Fruit fly (Drosophila melanogaster): ENCODE results near the gene Hmgcr.

Hmgcr gene

DNA sequence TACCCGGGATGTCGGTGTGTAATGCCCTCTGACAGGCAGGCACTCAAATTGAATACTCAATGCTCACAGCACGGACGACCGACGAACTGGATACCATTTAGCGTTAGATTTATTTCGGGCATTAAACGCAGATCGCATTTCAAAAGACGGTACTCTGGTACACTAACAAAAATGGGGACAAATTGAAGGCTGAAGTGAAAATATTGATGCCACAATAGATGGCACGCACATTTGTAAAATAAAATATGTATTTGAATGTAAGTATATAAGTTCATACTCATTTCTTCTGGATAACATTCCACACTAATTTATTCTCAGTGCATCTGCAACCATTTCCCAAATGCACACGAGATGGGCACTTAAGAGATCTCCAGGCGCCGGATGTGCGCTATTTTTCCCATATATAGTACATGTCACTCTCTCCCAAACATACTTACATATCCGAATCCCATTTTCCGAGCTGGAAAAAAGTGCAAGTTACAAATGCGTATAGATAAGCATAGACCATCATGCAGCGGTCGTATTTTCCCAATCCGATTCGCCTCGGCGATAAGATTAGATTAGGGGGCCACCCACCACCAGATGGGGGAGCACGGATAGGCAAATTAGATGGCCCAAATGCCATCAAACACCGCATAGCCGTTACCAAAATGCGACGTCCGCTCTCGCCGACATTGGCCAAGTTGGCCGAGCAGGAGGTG, 23.5 kb upstream of the Hmgcr start, which contains the start of gene CG10301 (continued):
- TF ChIP-seq oc (tag; optimal IDR thresholded peaks at IDR 0.05) (peak; percentile 52), mld (GFP tag; IDR thresholded peaks at IDR 0.05; ENCODE audit: partially characterized antibody) (no peak), HLH54F (GFP tag; optimal IDR thresholded peaks at IDR 0.05) (no peak), Bgb (GFP tag; IDR thresholded peaks at IDR 0.05; ENCODE audit: partially characterized antibody) (no peak), CG2199 (GFP tag; IDR thresholded peaks at IDR 0.05) (no peak), E2f2 (GFP tag; IDR thresholded peaks at IDR 0.05) (peak; percentile 34; the same call in 1 of the 2 replicates), pnt (GFP tag; optimal IDR thresholded peaks at IDR 0.05) (peak; percentile 38), CG6683 (GFP tag; optimal IDR thresholded peaks at IDR 0.05) (no peak), p53 (GFP tag; optimal IDR thresholded peaks at IDR 0.05) (no peak), klu (GFP tag; IDR thresholded peaks at IDR 0.05) (no peak), zfh1 (GFP tag; IDR thresholded peaks at IDR 0.05) (peak; percentile 88), CG17912 (GFP tag; optimal IDR thresholded peaks at IDR 0.05) (no peak), ftz-f1 (GFP tag; optimal IDR thresholded peaks at IDR 0.05) (no peak), CG15696 (tag; optimal IDR thresholded peaks at IDR 0.05) (peak; percentile 89), CG34376 (GFP tag; optimal IDR thresholded peaks at IDR 0.05) (no peak), dm (GFP tag; optimal IDR thresholded peaks at IDR 0.05) (no peak), sens (GFP tag) (peak; percentile 97), CG12104 (GFP tag; optimal IDR thresholded peaks at IDR 0.05) (no peak), CG1647 (GFP tag; optimal IDR thresholded peaks at IDR 0.05) (peak; percentile 25), CG12236 (GFP tag; optimal IDR thresholded peaks at IDR 0.05) (peak; percentile 7), lola (GFP tag; optimal IDR thresholded peaks at IDR 0.05) (peak in 1 of 3 experiments; percentile 81), corto (GFP tag; optimal IDR thresholded peaks at IDR 0.05) (no peak), sna (GFP tag; IDR thresholded peaks at IDR 0.05; ENCODE audit: partially characterized antibody) (no peak), lbe (GFP tag; optimal IDR thresholded peaks at IDR 0.05) (no peak), tup (GFP tag; optimal IDR thresholded peaks at IDR 0.05) (no peak), Dll (GFP tag; IDR thresholded peaks at IDR 0.05; ENCODE audit: partially characterized antibody) (no peak), CG15073 (GFP tag; optimal IDR thresholded peaks at IDR 0.05) (no peak), Xrp1 (GFP tag; IDR thresholded peaks at IDR 0.05) (peak; percentile 85), al (GFP tag; IDR thresholded peaks at IDR 0.05) (no peak), CG11085 (GFP tag; IDR thresholded peaks at IDR 0.05) (no peak), HLHmδ (GFP tag; optimal IDR thresholded peaks at IDR 0.05) (no peak), chn (GFP tag; optimal IDR thresholded peaks at IDR 0.05) (peak; percentile 44), ci (GFP tag; IDR thresholded peaks at IDR 0.05) (peak; percentile 82), ERR (GFP tag; optimal IDR thresholded peaks at IDR 0.05) (no peak), sug (tag; optimal IDR thresholded peaks at IDR 0.05) (no peak), CG7786 (GFP tag; optimal IDR thresholded peaks at IDR 0.05) (no peak), B-H1 (GFP tag; IDR thresholded peaks at IDR 0.05) (peak; percentile 35; the same call in 2 of the 3 replicates), Tbp (GFP tag; optimal IDR thresholded peaks at IDR 0.05) (no peak), Deaf1 (tag; optimal IDR thresholded peaks at IDR 0.05) (no peak), CG8359 (GFP tag; optimal IDR thresholded peaks at IDR 0.05; ENCODE audit: borderline replicate concordance) (peak; percentile 14), unc-4 (GFP tag; IDR thresholded peaks at IDR 0.05; ENCODE audit: partially characterized antibody) (no peak), gro (GFP tag; optimal IDR thresholded peaks at IDR 0.05) (no peak), CG8944 (GFP tag; optimal IDR thresholded peaks at IDR 0.05) (peak; percentile 22), mirr (GFP tag; optimal IDR thresholded peaks at IDR 0.05) (no peak), CG6813 (GFP tag; optimal IDR thresholded peaks at IDR 0.05) (peak; percentile 29), CG9797 (GFP tag; optimal IDR thresholded peaks at IDR 0.05) (no peak), CG12942 (GFP tag; optimal IDR thresholded peaks at IDR 0.05) (peak; percentile 39), yki (optimal IDR thresholded peaks at IDR 0.05) (no peak), CG7556 (GFP tag; optimal IDR thresholded peaks at IDR 0.05) (peak; percentile 38), CG14667 (GFP tag; IDR thresholded peaks at IDR 0.05) (peak; percentile 56), dati (GFP tag; IDR thresholded peaks at IDR 0.05) (no peak)
